Fruit fly (Drosophila melanogaster) whole organism, prepupa: ENCODE measurements around the gene Pop1.

ENCODE experiments used
- Blimp-1 ChIP-seq: fragments of 200-800 bp; sonication (Bioruptor generic); optimal IDR thresholded peaks from 3 replicates; lab custom pipeline; 2017; ENCODE audit warnings: missing biosample characterization, missing genetic modification characterization, mild to moderate bottlenecking, moderate library complexity, missing genetic modification reagents
- CG10669 ChIP-seq: fragments of 200-800 bp; sonication (Bioruptor generic); optimal IDR thresholded peaks from 3 replicates; lab custom pipeline; 2018; ENCODE audit warnings: missing biosample characterization, mild to moderate bottlenecking, missing genetic modification characterization, moderate library complexity
- CG11294 ChIP-seq: fragments of 200-800 bp; sonication (Bioruptor generic); IDR thresholded peaks from 2 replicates; pipeline ENCODE4 v1.3.6; 2022; ENCODE audit warnings: missing biosample characterization, missing genetic modification characterization
- CG11762 ChIP-seq: fragments of 200-800 bp; sonication (Bioruptor generic); optimal IDR thresholded peaks from 3 replicates; lab custom pipeline; 2016; ENCODE audit warnings: missing biosample characterization, missing genetic modification characterization; ENCODE audit not compliant: insufficient read depth
- CG11902 ChIP-seq: fragments of 200-800 bp; sonication (Bioruptor generic); optimal IDR thresholded peaks from 3 replicates; lab custom pipeline; 2016; ENCODE audit warnings: missing biosample characterization, missing genetic modification characterization
- CG15336 ChIP-seq: fragments of 200-800 bp; sonication (Bioruptor generic); IDR thresholded peaks from 2 replicates; pipeline ENCODE4 v1.3.6; 2022; ENCODE audit warnings: missing biosample characterization, missing genetic modification characterization
- CG1621 ChIP-seq: fragments of 200-800 bp; sonication (Bioruptor generic); optimal IDR thresholded peaks from 3 replicates; lab custom pipeline; 2018; ENCODE audit warnings: missing biosample characterization, mild to moderate bottlenecking, missing genetic modification characterization
- CG16779 ChIP-seq: fragments of 200-800 bp; sonication (Bioruptor generic); optimal IDR thresholded peaks from 3 replicates; lab custom pipeline; 2017; ENCODE audit warnings: missing biosample characterization, mild to moderate bottlenecking, missing genetic modification characterization
- CG3032 ChIP-seq: fragments of 200-800 bp; optimal IDR thresholded peaks from 2 replicates; lab custom pipeline; 2019; ENCODE audit warnings: missing biosample characterization, mild to moderate bottlenecking, missing genetic modification characterization, moderate library complexity
- CG32006 ChIP-seq: fragments of 200-800 bp; sonication (Bioruptor generic); optimal IDR thresholded peaks from 3 replicates; lab custom pipeline; 2017; ENCODE audit warnings: missing biosample characterization, mild to moderate bottlenecking, missing genetic modification characterization
- CG4318 ChIP-seq: fragments of 200-800 bp; sonication (Bioruptor generic); optimal IDR thresholded peaks from 3 replicates; lab custom pipeline; 2017; ENCODE audit warnings: missing biosample characterization, mild to moderate bottlenecking, missing genetic modification characterization
- CG6276 ChIP-seq: fragments of 200-800 bp; sonication (Bioruptor generic); optimal IDR thresholded peaks from 2 replicates; lab custom pipeline; 2017; ENCODE audit warnings: missing biosample characterization, mild to moderate bottlenecking, missing genetic modification characterization
- CG6792 ChIP-seq: fragments of 200-800 bp; sonication (Bioruptor generic); optimal IDR thresholded peaks from 3 replicates; lab custom pipeline; 2016; ENCODE audit warnings: missing biosample characterization, missing genetic modification characterization
- CG6808 ChIP-seq: fragments of 200-800 bp; sonication (Bioruptor generic); optimal IDR thresholded peaks from 3 replicates; lab custom pipeline; 2017; ENCODE audit warnings: missing biosample characterization, missing genetic modification characterization, mild to moderate bottlenecking, moderate library complexity, missing genetic modification reagents
- CG6854 ChIP-seq: fragments of 200-800 bp; sonication (Bioruptor generic); optimal IDR thresholded peaks from 2 replicates; lab custom pipeline; 2017; ENCODE audit warnings: missing biosample characterization, mild to moderate bottlenecking, missing genetic modification characterization
- CG7368 ChIP-seq: fragments of 200-800 bp; sonication (Bioruptor generic); optimal IDR thresholded peaks from 3 replicates; lab custom pipeline; 2016; ENCODE audit warnings: missing biosample characterization, missing genetic modification characterization
- CG8119 ChIP-seq: fragments of 200-800 bp; sonication (Bioruptor generic); IDR thresholded peaks from 3 replicates; pipeline ENCODE4 v1.3.6; 2022; ENCODE audit warnings: missing biosample characterization, missing genetic modification characterization
- CG8632 ChIP-seq: fragments of 200-800 bp; sonication (Bioruptor generic); optimal IDR thresholded peaks from 3 replicates; lab custom pipeline; 2016; ENCODE audit warnings: missing biosample characterization, missing genetic modification characterization
- CG9139 ChIP-seq: fragments of 200-800 bp; sonication (Bioruptor generic); optimal IDR thresholded peaks from 3 replicates; lab custom pipeline; 2017; ENCODE audit warnings: missing biosample characterization, mild to moderate bottlenecking, missing genetic modification characterization
- Eip75B ChIP-seq: fragments of 200-800 bp; sonication (Bioruptor generic); optimal IDR thresholded peaks from 3 replicates; lab custom pipeline; 2016; ENCODE audit warnings: missing biosample characterization, missing genetic modification characterization
- Eip78C ChIP-seq: fragments of 200-800 bp; sonication (Bioruptor generic); peaks from one replicate; lab custom pipeline; 2016; ENCODE audit warnings: missing biosample characterization, missing genetic modification characterization
- Eip93F ChIP-seq: fragments of 200-800 bp; sonication (Bioruptor generic); optimal IDR thresholded peaks from 2 replicates; lab custom pipeline; 2016; ENCODE audit warnings: missing biosample characterization, mild to moderate bottlenecking, missing genetic modification characterization
- Ets96B ChIP-seq: fragments of 200-800 bp; optimal IDR thresholded peaks from 2 replicates; lab custom pipeline; 2019; ENCODE audit warnings: missing biosample characterization, mild to moderate bottlenecking, missing genetic modification characterization, moderate library complexity
- Gug ChIP-seq: fragments of 200-800 bp; sonication (Bioruptor generic); IDR thresholded peaks from 2 replicates; pipeline ENCODE4 v1.3.6; 2022; ENCODE audit warnings: missing biosample characterization, missing genetic modification characterization
- Hr39 ChIP-seq: fragments of 200-800 bp; sonication (Bioruptor generic); optimal IDR thresholded peaks from 2 replicates; lab custom pipeline; 2016; ENCODE audit warnings: missing biosample characterization, missing genetic modification characterization
- Hr4 ChIP-seq: fragments of 200-800 bp; sonication (Bioruptor generic); optimal IDR thresholded peaks from 3 replicates; lab custom pipeline; 2016; ENCODE audit warnings: missing biosample characterization, missing genetic modification characterization
- Lpt ChIP-seq: fragments of 200-800 bp; sonication (Bioruptor generic); optimal IDR thresholded peaks from 3 replicates; lab custom pipeline; 2016; ENCODE audit warnings: missing biosample characterization, missing genetic modification characterization
- Met ChIP-seq: fragments of 200-800 bp; sonication (Bioruptor generic); optimal IDR thresholded peaks from 3 replicates; lab custom pipeline; 2016; ENCODE audit warnings: missing biosample characterization, missing genetic modification characterization
- OdsH ChIP-seq: fragments of 200-800 bp; sonication (Bioruptor generic); optimal IDR thresholded peaks from 3 replicates; lab custom pipeline; 2016; ENCODE audit warnings: missing biosample characterization, missing genetic modification characterization
- Smox ChIP-seq: fragments of 200-800 bp; sonication (Bioruptor generic); optimal IDR thresholded peaks from 3 replicates; lab custom pipeline; 2016; ENCODE audit warnings: missing biosample characterization, missing genetic modification characterization
- Sox102F ChIP-seq: fragments of 200-800 bp; sonication (Bioruptor generic); optimal IDR thresholded peaks from 2 replicates; lab custom pipeline; 2016; ENCODE audit warnings: missing biosample characterization, mild to moderate bottlenecking, missing genetic modification characterization
- Sox14 ChIP-seq: fragments of 200-800 bp; sonication (Bioruptor generic); optimal IDR thresholded peaks from 3 replicates; lab custom pipeline; 2016; ENCODE audit warnings: missing biosample characterization, missing genetic modification characterization
- Sox15 ChIP-seq: fragments of 200-800 bp; sonication (Bioruptor generic); optimal IDR thresholded peaks from 3 replicates; lab custom pipeline; 2016; ENCODE audit warnings: missing biosample characterization, missing genetic modification characterization
- achi ChIP-seq: fragments of 200-800 bp; sonication (Bioruptor generic); optimal IDR thresholded peaks from 3 replicates; lab custom pipeline; 2016; ENCODE audit warnings: missing biosample characterization, missing genetic modification characterization
- acj6 ChIP-seq: fragments of 200-800 bp; sonication (Bioruptor generic); optimal IDR thresholded peaks from 3 replicates; lab custom pipeline; 2016; ENCODE audit warnings: missing biosample characterization, missing genetic modification characterization
- cyc ChIP-seq: fragments of 200-800 bp; sonication (Bioruptor generic); optimal IDR thresholded peaks from 3 replicates; lab custom pipeline; 2016; ENCODE audit warnings: missing biosample characterization, missing genetic modification characterization
- dac ChIP-seq: fragments of 200-800 bp; sonication (Bioruptor generic); optimal IDR thresholded peaks from 2 replicates; lab custom pipeline; 2017; ENCODE audit warnings: missing biosample characterization, mild to moderate bottlenecking, missing genetic modification characterization
- dsx ChIP-seq: fragments of 200-800 bp; optimal IDR thresholded peaks from 3 replicates; lab custom pipeline; 2019; ENCODE audit warnings: missing biosample characterization, mild to moderate bottlenecking, missing genetic modification characterization, moderate library complexity; ENCODE audit not compliant: poor library complexity, severe bottlenecking
- eg ChIP-seq: fragments of 200-800 bp; sonication (Bioruptor generic); IDR thresholded peaks from 3 replicates; pipeline ENCODE4 v1.3.6; 2022; ENCODE audit warnings: missing biosample characterization, missing genetic modification characterization
- esn ChIP-seq: fragments of 200-800 bp; sonication (Bioruptor generic); optimal IDR thresholded peaks from 2 replicates; lab custom pipeline; 2016; ENCODE audit warnings: missing biosample characterization, mild to moderate bottlenecking, missing genetic modification characterization, moderate library complexity
- fd85E ChIP-seq: fragments of 200-800 bp; sonication (Bioruptor generic); optimal IDR thresholded peaks from 3 replicates; lab custom pipeline; 2016; ENCODE audit warnings: missing biosample characterization, missing genetic modification characterization
- fkh ChIP-seq: fragments of 200-800 bp; sonication (Bioruptor generic); optimal IDR thresholded peaks from 3 replicates; lab custom pipeline; 2017; ENCODE audit warnings: missing biosample characterization, mild to moderate bottlenecking, missing genetic modification characterization, moderate library complexity
- net ChIP-seq: fragments of 200-800 bp; sonication (Bioruptor generic); optimal IDR thresholded peaks from 3 replicates; lab custom pipeline; 2016; ENCODE audit warnings: missing biosample characterization, missing genetic modification characterization
- pdm3 ChIP-seq: fragments of 200-800 bp; sonication (Bioruptor generic); optimal IDR thresholded peaks from 3 replicates; lab custom pipeline; 2016; ENCODE audit warnings: missing biosample characterization, missing genetic modification characterization
- salr ChIP-seq, 2 experiments: fragments of 200-800 bp; sonication (Bioruptor generic); optimal IDR thresholded peaks; 3 replicates each; lab custom pipeline; 2016 to 2018; ENCODE audit warnings: missing biosample characterization in 2 of 2, missing genetic modification characterization in 2 of 2, mild to moderate bottlenecking in 1 of 2
- spab ChIP-seq: fragments of 200-800 bp; sonication (Bioruptor generic); optimal IDR thresholded peaks from 2 replicates; lab custom pipeline; 2017; ENCODE audit warnings: missing biosample characterization, mild to moderate bottlenecking, missing genetic modification characterization, missing genetic modification reagents
- ss ChIP-seq, 2 experiments: fragments of 200-800 bp; sonication (Bioruptor generic); optimal IDR thresholded peaks; 2 replicates in 1 of 2; 3 replicates in 1 of 2; lab custom pipeline; 2017 to 2018; ENCODE audit warnings: mild to moderate bottlenecking in 2 of 2, missing biosample characterization in 2 of 2, missing genetic modification characterization in 2 of 2, moderate library complexity in 1 of 2
- svp ChIP-seq: fragments of 200-800 bp; sonication (Bioruptor generic); peaks from one replicate; lab custom pipeline; 2016; ENCODE audit warnings: missing biosample characterization, missing genetic modification characterization
- topi ChIP-seq: fragments of 200-800 bp; sonication (Bioruptor generic); optimal IDR thresholded peaks from 3 replicates; lab custom pipeline; 2016; ENCODE audit warnings: missing biosample characterization, missing genetic modification characterization
- vri ChIP-seq: fragments of 200-800 bp; sonication (Bioruptor generic); optimal IDR thresholded peaks from 3 replicates; lab custom pipeline; 2016; ENCODE audit warnings: missing biosample characterization, mild to moderate bottlenecking, missing genetic modification characterization

Gene Pop1

DNA sequence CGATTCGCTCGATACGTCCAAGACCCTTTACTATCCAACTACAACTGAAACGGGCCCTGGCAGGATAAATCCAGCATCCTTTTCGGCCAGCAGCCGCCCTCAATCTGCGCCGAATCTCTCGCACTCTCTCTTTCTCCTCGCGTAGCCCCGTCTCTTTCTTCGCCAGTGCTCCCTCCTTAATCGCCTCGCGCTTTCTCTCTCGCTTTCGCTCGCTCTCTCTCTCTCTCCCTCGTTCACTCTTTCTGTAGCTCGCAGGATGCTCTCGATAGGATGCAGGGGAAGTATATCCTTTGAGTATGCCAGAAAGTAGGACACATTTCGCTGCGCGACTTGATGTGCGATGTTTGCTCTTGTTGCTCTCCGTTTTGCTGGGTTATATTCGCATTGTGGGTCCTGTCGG lies 15.1 kb downstream of the Pop1 start:
- no peak for TF ChIP-seq CG1621
- no peak for TF ChIP-seq CG10669 (GFP tag; lab: Kevin White, UChicago)
- no peak for TF ChIP-seq dac (GFP tag; lab: Kevin White, UChicago)
- TF ChIP-seq esn (GFP tag; lab: Kevin White, UChicago) = no peak

DNA sequence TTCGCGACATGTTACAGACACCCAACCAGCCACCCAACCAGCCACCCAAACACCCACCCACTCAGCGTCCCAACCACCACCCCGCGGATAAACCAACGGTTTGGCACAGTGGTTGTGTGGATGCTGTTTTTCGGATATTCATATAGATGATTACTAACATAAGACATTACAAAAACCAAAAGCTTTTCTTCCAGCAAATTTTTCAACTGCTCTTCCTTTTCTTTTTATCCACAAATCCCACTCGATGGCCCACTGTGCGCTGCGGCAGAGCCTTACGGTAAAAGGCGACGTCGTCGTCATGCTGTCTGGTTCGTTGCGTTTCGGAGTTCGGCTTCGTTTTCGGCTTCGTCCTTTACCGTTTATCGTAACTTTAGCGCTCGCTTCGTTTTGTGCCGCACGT lies 16.1 kb downstream of the Pop1 start:
- TF ChIP-seq achi (peak; percentile 38), svp (peak; percentile 68), CG11294 (GFP tag; lab: Robert Waterston, UW) (peak; percentile 33; the same call in 1 of the 2 replicates), spab (no peak), CG6792 (GFP tag; lab: Kevin White, UChicago) (no peak), eg (GFP tag; lab: Robert Waterston, UW) (peak; percentile 79), OdsH (GFP tag; lab: Kevin White, UChicago) (peak; percentile 32), topi (GFP tag; lab: Kevin White, UChicago) (peak; percentile 15), cyc (GFP tag; lab: Kevin White, UChicago) (peak; percentile 26), Gug (GFP tag; lab: Robert Waterston, UW) (peak; percentile 64), Sox102F (peak; percentile 11), pdm3 (GFP tag; lab: Kevin White, UChicago) (peak; percentile 33), Eip78C (GFP tag; lab: Kevin White, UChicago) (peak; percentile 73), ss (GFP tag; optimal IDR thresholded peaks at IDR 0.05; lab: Kevin White, UChicago) (no peak), CG6276 (GFP tag; lab: Kevin White, UChicago) (no peak), CG8632 (GFP tag; lab: Kevin White, UChicago) (no peak), esn (GFP tag; lab: Kevin White, UChicago) (no peak), CG8119 (GFP tag; lab: Robert Waterston, UW) (peak; percentile 28; the same call in 2 of the 3 replicates), Eip75B (GFP tag; lab: Kevin White, UChicago) (no peak), CG32006 (peak; percentile 16), Lpt (no peak), CG3032 (tag; lab: Kevin White, UChicago) (no peak), Hr39 (peak; percentile 38), CG16779 (tag; lab: Kevin White, UChicago) (no peak), Sox14 (GFP tag; lab: Kevin White, UChicago) (no peak), CG11902 (no peak), Sox15 (GFP tag; lab: Kevin White, UChicago) (no peak), dac (GFP tag; lab: Kevin White, UChicago) (no peak), CG1621 (no peak), Blimp-1 (GFP tag; lab: Kevin White, UChicago) (no peak), CG6854 (no peak), dsx (GFP tag; lab: Kevin White, UChicago) (no peak), Eip93F (GFP tag; lab: Kevin White, UChicago) (no peak), CG9139 (no peak), salr (GFP tag; optimal IDR thresholded peaks at IDR 0.05; lab: Kevin White, UChicago) (no peak), Smox (GFP tag; lab: Kevin White, UChicago) (no peak), vri (peak; percentile 5), CG11762 (no peak), CG6808 (no peak), Hr4 (GFP tag; lab: Kevin White, UChicago) (peak; percentile 18), CG7368 (peak; percentile 25), acj6 (GFP tag; lab: Kevin White, UChicago) (peak; percentile 10), fkh (GFP tag; lab: Kevin White, UChicago) (no peak), Ets96B (tag; lab: Kevin White, UChicago) (peak; percentile 35), fd85E (GFP tag; lab: Kevin White, UChicago) (no peak), CG15336 (GFP tag; lab: Robert Waterston, UW) (peak; percentile 68), CG10669 (GFP tag; lab: Kevin White, UChicago) (peak; percentile 33), CG4318 (GFP tag; lab: Kevin White, UChicago) (no peak), Met (GFP tag; lab: Kevin White, UChicago) (peak; percentile 17), net (no peak)
